Worm (Caenorhabditis elegans) whole organism, L2 larva: ENCODE measurements around the gene Y39A3CL.4.

ENCODE experiments used
- alr-1 ChIP-seq: fragments of 150-350 bp; optimal IDR thresholded peaks from 2 replicates; lab custom pipeline; 2014; ENCODE audit warnings: missing biosample characterization, missing genetic modification characterization
- ceh-82 ChIP-seq: fragments of 150-350 bp; optimal IDR thresholded peaks from 2 replicates; lab custom pipeline; 2014; ENCODE audit warnings: missing biosample characterization, missing genetic modification characterization
- egl-27 ChIP-seq: sonication (generic microtip); optimal IDR thresholded peaks from 3 replicates; lab custom pipeline; 2017; ENCODE audit warnings: missing biosample characterization, missing genetic modification reagents, missing genetic modification characterization
- elt-1 ChIP-seq: fragments of 150-350 bp; optimal IDR thresholded peaks from 2 replicates; lab custom pipeline; 2014; ENCODE audit warnings: missing biosample characterization, missing genetic modification characterization
- fos-1 ChIP-seq: fragments of 150-350 bp; optimal IDR thresholded peaks from 2 replicates; lab custom pipeline; 2014; ENCODE audit warnings: missing biosample characterization, missing genetic modification characterization
- lsy-2 ChIP-seq, 2 experiments: fragments of 150-350 bp in 1 of 2; sonication (generic microtip) in 1 of 2; optimal IDR thresholded peaks; 2 replicates each; lab custom pipeline; 2014 to 2017; ENCODE audit warnings: missing biosample characterization in 2 of 2, missing genetic modification characterization in 2 of 2
- nhr-129 ChIP-seq: fragments of 150-350 bp; optimal IDR thresholded peaks from 2 replicates; lab custom pipeline; 2014; ENCODE audit warnings: missing biosample characterization, missing genetic modification characterization
- nhr-23 ChIP-seq: fragments of 150-350 bp; optimal IDR thresholded peaks from 2 replicates; lab custom pipeline; 2014; ENCODE audit warnings: missing biosample characterization, missing genetic modification reagents, missing genetic modification characterization
- nhr-77 ChIP-seq: fragments of 150-350 bp; optimal IDR thresholded peaks from 2 replicates; lab custom pipeline; 2014; ENCODE audit warnings: missing biosample characterization, missing genetic modification characterization
- snpc-4 ChIP-seq: fragments of 150-350 bp; optimal IDR thresholded peaks from 2 replicates; lab custom pipeline; 2014; ENCODE audit warnings: missing biosample characterization, missing genetic modification characterization
- zag-1 ChIP-seq: fragments of 150-350 bp; optimal IDR thresholded peaks from 2 replicates; lab custom pipeline; 2014; ENCODE audit warnings: missing biosample characterization, missing genetic modification characterization

- TF ChIP-seq nhr-77 (no peak), egl-27 (no peak), alr-1 (tag; lab: Kevin White, UChicago) (no peak), fos-1 (tag; lab: Kevin White, UChicago) (no peak), elt-1 (tag; lab: Kevin White, UChicago) (no peak), ceh-82 (tag; lab: Kevin White, UChicago) (no peak), snpc-4 (no peak), lsy-2 (tag; optimal IDR thresholded peaks at IDR 0.05; lab: Kevin White, UChicago) (no peak), zag-1 (tag; lab: Kevin White, UChicago) (no peak), nhr-23 (tag; lab: Kevin White, UChicago) (no peak), nhr-129 (no peak)
Measured at ce11 chrIII:1803000-1803399, 25.1 kb upstream of the Y39A3CL.4 start.
